Worm (Caenorhabditis elegans): ENCODE measurements around the gene egl-4.

Gene egl-4

ce11 chrIV:1862655-1863054, 14.8 kb downstream of the egl-4 start:
- TF ChIP-seq mls-2 (tag; optimal IDR thresholded peaks at IDR 0.05) (no peak), sem-2 (GFP tag; optimal IDR thresholded peaks at IDR 0.05) (no peak), mep-1 (tag; optimal IDR thresholded peaks at IDR 0.05) (no peak), blmp-1 (tag; optimal IDR thresholded peaks at IDR 0.05) (no peak), ces-1 (GFP tag; optimal IDR thresholded peaks at IDR 0.05) (no peak), nhr-28 (tag; optimal IDR thresholded peaks at IDR 0.05) (no peak), ceh-43 (GFP tag; optimal IDR thresholded peaks at IDR 0.05) (no peak), tbx-8 (GFP tag; optimal IDR thresholded peaks at IDR 0.05) (no peak)

- TF ChIP-seq nhr-2 (tag; optimal IDR thresholded peaks at IDR 0.05), result no peak
- TF ChIP-seq unc-62 (GFP tag; optimal IDR thresholded peaks at IDR 0.05), result no peak
- no peak for TF ChIP-seq lin-32 (GFP tag; optimal IDR thresholded peaks at IDR 0.05)
- no peak for TF ChIP-seq drap-1 (GFP tag; optimal IDR thresholded peaks at IDR 0.05)
- no peak for TF ChIP-seq nhr-76 (tag; optimal IDR thresholded peaks at IDR 0.05)
- no peak for TF ChIP-seq elt-1 (tag; optimal IDR thresholded peaks at IDR 0.05; ENCODE audit: borderline replicate concordance, insufficient read depth)
- no peak for TF ChIP-seq nhr-237 (tag; optimal IDR thresholded peaks at IDR 0.05)
- TF ChIP-seq blmp-1 (tag; optimal IDR thresholded peaks at IDR 0.05), result no peak
- no peak for TF ChIP-seq cnd-1 (tag; optimal IDR thresholded peaks at IDR 0.05)
- TF ChIP-seq lsy-2 (tag; optimal IDR thresholded peaks at IDR 0.05), result no peak
- TF ChIP-seq mls-2 (tag; optimal IDR thresholded peaks at IDR 0.05), result no peak
- TF ChIP-seq ceh-39 (tag; optimal IDR thresholded peaks at IDR 0.05), result no peak
- no peak for TF ChIP-seq mab-5 (tag; optimal IDR thresholded peaks at IDR 0.05)
- no peak for TF ChIP-seq hlh-1 (tag; optimal IDR thresholded peaks at IDR 0.05)
- TF ChIP-seq lin-13 (tag; optimal IDR thresholded peaks at IDR 0.05), result no peak
- TF ChIP-seq ces-1 (GFP tag; optimal IDR thresholded peaks at IDR 0.05), result no peak
- no peak for TF ChIP-seq unc-120 (tag; optimal IDR thresholded peaks at IDR 0.05; ENCODE audit: poor library complexity, severe bottlenecking)
- TF ChIP-seq ceh-43 (GFP tag; optimal IDR thresholded peaks at IDR 0.05), result no peak
These were observed 19.0 kb downstream of the egl-4 start for ce11 chrIV:1866863-1867262.

DNA sequence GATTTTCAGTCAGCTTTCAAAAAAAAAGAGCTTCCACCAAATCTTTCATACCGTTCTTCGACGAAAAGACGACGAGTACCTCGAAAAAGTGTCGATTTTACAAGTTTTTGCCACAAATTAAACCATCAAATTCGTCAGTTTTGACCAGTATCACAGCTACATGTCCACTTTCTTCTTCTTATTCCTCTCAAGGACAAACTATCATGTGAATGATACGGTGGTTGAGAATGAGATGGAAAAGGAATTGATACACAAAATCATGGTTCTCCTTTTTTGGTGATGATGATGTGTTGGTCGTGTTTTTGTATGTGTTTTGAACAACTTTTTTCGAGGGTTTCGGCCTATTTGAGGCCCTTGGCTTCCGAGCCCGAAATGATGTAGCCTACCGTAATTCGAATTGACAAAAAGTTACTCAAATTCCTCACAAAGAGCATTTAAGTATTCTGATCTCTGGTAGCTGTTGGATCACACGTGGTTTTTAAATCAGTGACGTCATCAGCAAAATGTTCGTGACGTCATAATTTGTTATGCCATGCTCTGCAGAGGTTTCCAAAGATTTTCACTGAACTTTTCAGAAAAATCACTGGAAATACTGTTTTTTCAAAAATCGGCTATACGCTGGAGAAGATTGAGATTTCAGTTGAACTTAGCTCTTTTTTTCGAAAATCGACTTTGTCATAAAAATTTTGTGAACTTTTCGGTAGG, 20.2 kb downstream of the egl-4 start:
- TF ChIP-seq lsy-2 (tag; optimal IDR thresholded peaks at IDR 0.05) (no peak), mep-1 (tag; optimal IDR thresholded peaks at IDR 0.05) (no peak), drap-1 (GFP tag; optimal IDR thresholded peaks at IDR 0.05) (no peak), ceh-39 (tag; optimal IDR thresholded peaks at IDR 0.05) (no peak), nhr-2 (tag; optimal IDR thresholded peaks at IDR 0.05) (no peak), snpc-4 (tag; optimal IDR thresholded peaks at IDR 0.05) (no peak), zip-8 (tag; optimal IDR thresholded peaks at IDR 0.05) (peak; percentile 99), mab-5 (tag; optimal IDR thresholded peaks at IDR 0.05) (no peak)

- TF ChIP-seq ceh-83 (GFP tag; optimal IDR thresholded peaks at IDR 0.05) (no peak), sptf-1 (tag; optimal IDR thresholded peaks at IDR 0.05) (no peak), mab-5 (tag; optimal IDR thresholded peaks at IDR 0.05) (no peak), unc-39 (tag; optimal IDR thresholded peaks at IDR 0.05) (no peak), nhr-237 (tag; optimal IDR thresholded peaks at IDR 0.05) (no peak), blmp-1 (tag; optimal IDR thresholded peaks at IDR 0.05) (no peak)
These were observed 21.1 kb downstream of the egl-4 start for ce11 chrIV:1868981-1869380.

- TF ChIP-seq snpc-4 (tag; optimal IDR thresholded peaks at IDR 0.05) (no peak), flh-1 (GFP tag; optimal IDR thresholded peaks at IDR 0.05) (no peak), drap-1 (GFP tag; optimal IDR thresholded peaks at IDR 0.05) (no peak), ceh-83 (GFP tag; optimal IDR thresholded peaks at IDR 0.05) (no peak), lsy-2 (tag; optimal IDR thresholded peaks at IDR 0.05) (no peak), unc-39 (tag; optimal IDR thresholded peaks at IDR 0.05) (no peak), ham-2 (GFP tag; optimal IDR thresholded peaks at IDR 0.05) (no peak), sptf-1 (tag; optimal IDR thresholded peaks at IDR 0.05) (no peak), M03D4.4 (tag; optimal IDR thresholded peaks at IDR 0.05) (no peak), elt-1 (tag; optimal IDR thresholded peaks at IDR 0.05; ENCODE audit: borderline replicate concordance, insufficient read depth) (no peak), ztf-11 (tag; optimal IDR thresholded peaks at IDR 0.05) (no peak)
These were observed 24.2 kb downstream of the egl-4 start for ce11 chrIV:1872052-1872451.

Measured in whole organism, mixed stage, embryonic.